Fruit fly (Drosophila melanogaster) whole organism, embryonic: ENCODE measurements around the gene Tom40.

Experiments used
- CG1024 ChIP-seq: fragments of 200-800 bp; sonication (Bioruptor generic); IDR thresholded peaks from 2 replicates; pipeline ENCODE4 v1.3.6; 2022; ENCODE audit warnings: missing biosample characterization, missing genetic modification characterization
- CG10321 ChIP-seq: fragments of 200-800 bp; sonication (Bioruptor generic); IDR thresholded peaks from 2 replicates; pipeline ENCODE4 v1.3.6; 2022; ENCODE audit warnings: missing biosample characterization, missing genetic modification characterization
- CG11085 ChIP-seq: fragments of 200-800 bp; sonication (Bioruptor generic); IDR thresholded peaks from 2 replicates; pipeline ENCODE4 v1.3.6; 2022; ENCODE audit warnings: missing biosample characterization, missing genetic modification characterization
- CG11398 ChIP-seq: fragments of 200-800 bp; sonication (Bioruptor generic); optimal IDR thresholded peaks from 2 replicates; lab custom pipeline; 2016; ENCODE audit warnings: missing biosample characterization, missing genetic modification characterization
- CG11456 ChIP-seq: fragments of 200-800 bp; sonication (Bioruptor generic); IDR thresholded peaks from 3 replicates; pipeline ENCODE4 v1.3.6; 2022; ENCODE audit warnings: missing biosample characterization, missing genetic modification characterization
- CG13296 ChIP-seq: fragments of 200-800 bp; sonication (Bioruptor generic); optimal IDR thresholded peaks from 3 replicates; lab custom pipeline; 2018; ENCODE audit warnings: missing biosample characterization, mild to moderate bottlenecking, missing genetic modification characterization
- CG14441 ChIP-seq: fragments of 200-800 bp; sonication (Bioruptor generic); IDR thresholded peaks from 2 replicates; pipeline ENCODE4 v1.3.6; 2022; ENCODE audit warnings: missing biosample characterization, missing genetic modification characterization
- CG14860 ChIP-seq: fragments of 200-800 bp; sonication (Bioruptor generic); IDR thresholded peaks from 3 replicates; pipeline ENCODE4 v1.3.6; 2022; ENCODE audit warnings: missing biosample characterization, missing genetic modification characterization; ENCODE audit not compliant: partially characterized antibody
- CG15514 ChIP-seq: fragments of 200-800 bp; sonication (Bioruptor generic); optimal IDR thresholded peaks from 3 replicates; lab custom pipeline; 2017; ENCODE audit warnings: missing biosample characterization, missing genetic modification characterization, mild to moderate bottlenecking, moderate library complexity, missing genetic modification reagents
- CG15601 ChIP-seq: fragments of 200-800 bp; sonication (Bioruptor generic); optimal IDR thresholded peaks from 3 replicates; lab custom pipeline; 2019; ENCODE audit warnings: missing biosample characterization, mild to moderate bottlenecking, missing genetic modification characterization, moderate library complexity
- CG17912 ChIP-seq: fragments of 200-800 bp; sonication (Bioruptor generic); optimal IDR thresholded peaks from 2 replicates; lab custom pipeline; 2018; ENCODE audit warnings: missing biosample characterization, mild to moderate bottlenecking, missing genetic modification characterization
- CG18764 ChIP-seq: fragments of 200-800 bp; sonication (Bioruptor generic); optimal IDR thresholded peaks from 3 replicates; lab custom pipeline; 2016; ENCODE audit warnings: missing biosample characterization, missing genetic modification characterization
- CG3065 ChIP-seq: fragments of 200-800 bp; sonication (Bioruptor generic); optimal IDR thresholded peaks from 2 replicates; lab custom pipeline; 2016; ENCODE audit warnings: missing biosample characterization, missing genetic modification characterization
- CG34422 ChIP-seq: fragments of 200-800 bp; sonication (Bioruptor generic); IDR thresholded peaks from 3 replicates; pipeline ENCODE4 v1.3.6; 2022; ENCODE audit warnings: missing biosample characterization, missing genetic modification characterization
- CG42726 ChIP-seq: fragments of 200-800 bp; sonication (Bioruptor generic); IDR thresholded peaks from 2 replicates; pipeline ENCODE4 v1.3.6; 2022; ENCODE audit warnings: missing biosample characterization, missing genetic modification characterization; ENCODE audit not compliant: partially characterized antibody
- CG5245 ChIP-seq: fragments of 200-800 bp; sonication (Bioruptor generic); optimal IDR thresholded peaks from 3 replicates; lab custom pipeline; 2016; ENCODE audit warnings: missing biosample characterization, missing genetic modification characterization
- CG6791 ChIP-seq: fragments of 200-800 bp; sonication (Bioruptor generic); IDR thresholded peaks from 3 replicates; pipeline ENCODE4 v1.3.6; 2022; ENCODE audit warnings: missing biosample characterization, missing genetic modification characterization; ENCODE audit not compliant: partially characterized antibody
- CG7271 ChIP-seq: fragments of 200-800 bp; sonication (Bioruptor generic); optimal IDR thresholded peaks from 2 replicates; lab custom pipeline; 2018; ENCODE audit warnings: missing biosample characterization, mild to moderate bottlenecking, missing genetic modification characterization, moderate library complexity
- CG7928 ChIP-seq: fragments of 200-800 bp; sonication (Bioruptor generic); optimal IDR thresholded peaks from 2 replicates; lab custom pipeline; 2017; ENCODE audit warnings: missing biosample characterization, mild to moderate bottlenecking, missing genetic modification characterization
- CG7987 ChIP-seq: fragments of 200-800 bp; sonication (Bioruptor generic); optimal IDR thresholded peaks from 2 replicates; lab custom pipeline; 2018; ENCODE audit warnings: missing biosample characterization, mild to moderate bottlenecking, missing genetic modification characterization, moderate library complexity
- CG8290 ChIP-seq, 3 experiments: fragments of 200-800 bp; sonication (Bioruptor generic); optimal IDR thresholded peaks; 2 replicates each; lab custom pipeline; 2016 to 2019; ENCODE audit warnings: missing biosample characterization in 3 of 3, missing genetic modification characterization in 3 of 3, mild to moderate bottlenecking in 2 of 3, moderate library complexity in 1 of 3
- CG8924 ChIP-seq: fragments of 200-800 bp; optimal IDR thresholded peaks from 3 replicates; lab custom pipeline; 2019; ENCODE audit warnings: missing biosample characterization, mild to moderate bottlenecking, missing genetic modification characterization, moderate library complexity
- Chrac-16 ChIP-seq: fragments of 200-800 bp; sonication (Bioruptor generic); optimal IDR thresholded peaks from 3 replicates; lab custom pipeline; 2016; ENCODE audit warnings: missing biosample characterization, missing genetic modification characterization
- Fer3 ChIP-seq: fragments of 200-800 bp; sonication (Bioruptor generic); optimal IDR thresholded peaks from 2 replicates; lab custom pipeline; 2018; ENCODE audit warnings: missing biosample characterization, mild to moderate bottlenecking, missing genetic modification characterization, moderate library complexity
- Hsf ChIP-seq: fragments of 200-800 bp; sonication (Bioruptor generic); optimal IDR thresholded peaks from 3 replicates; lab custom pipeline; 2016; ENCODE audit warnings: missing biosample characterization, missing genetic modification characterization
- MESR4 ChIP-seq: fragments of 200-800 bp; sonication (Bioruptor generic); optimal IDR thresholded peaks from 2 replicates; lab custom pipeline; 2018; ENCODE audit warnings: missing biosample characterization, mild to moderate bottlenecking, missing genetic modification characterization, moderate library complexity
- Mrtf ChIP-seq: fragments of 200-800 bp; sonication (Bioruptor generic); IDR thresholded peaks from 3 replicates; pipeline ENCODE4 v1.3.6; 2022; ENCODE audit warnings: missing biosample characterization, missing genetic modification characterization
- Nf-YB ChIP-seq: fragments of 200-800 bp; sonication (Bioruptor generic); optimal IDR thresholded peaks from 3 replicates; lab custom pipeline; 2019; ENCODE audit warnings: missing biosample characterization, mild to moderate bottlenecking, missing genetic modification characterization, moderate library complexity
- Nf-YC ChIP-seq: fragments of 200-800 bp; optimal IDR thresholded peaks from 3 replicates; lab custom pipeline; 2019; ENCODE audit warnings: missing biosample characterization, mild to moderate bottlenecking, missing genetic modification characterization, moderate library complexity
- Oli ChIP-seq: fragments of 200-800 bp; sonication (Bioruptor generic); optimal IDR thresholded peaks from 2 replicates; lab custom pipeline; 2018; ENCODE audit warnings: missing biosample characterization, mild to moderate bottlenecking, missing genetic modification characterization, moderate library complexity
- Sox100B ChIP-seq: fragments of 200-800 bp; sonication (Bioruptor generic); optimal IDR thresholded peaks from 3 replicates; lab custom pipeline; 2018; ENCODE audit warnings: missing biosample characterization, mild to moderate bottlenecking, missing genetic modification characterization
- Sox102F ChIP-seq: fragments of 200-800 bp; sonication (Bioruptor generic); optimal IDR thresholded peaks from 2 replicates; lab custom pipeline; 2018; ENCODE audit warnings: missing biosample characterization, mild to moderate bottlenecking, missing genetic modification characterization, moderate library complexity
- Taf1 ChIP-seq: fragments of 200-800 bp; sonication (Bioruptor generic); IDR thresholded peaks from 2 replicates; pipeline ENCODE4 v1.3.6; 2022; ENCODE audit warnings: missing biosample characterization, missing genetic modification characterization
- Xbp1 ChIP-seq: fragments of 200-800 bp; sonication (Bioruptor generic); optimal IDR thresholded peaks from 3 replicates; lab custom pipeline; 2016; ENCODE audit warnings: missing biosample characterization, mild to moderate bottlenecking, missing genetic modification characterization
- amos ChIP-seq: fragments of 200-800 bp; sonication (Bioruptor generic); IDR thresholded peaks from 2 replicates; pipeline ENCODE4 v1.3.6; 2022; ENCODE audit warnings: missing biosample characterization, missing genetic modification characterization; ENCODE audit not compliant: partially characterized antibody
- bigmax ChIP-seq: fragments of 200-800 bp; sonication (Bioruptor generic); optimal IDR thresholded peaks from 2 replicates; lab custom pipeline; 2018; ENCODE audit warnings: missing biosample characterization, mild to moderate bottlenecking, missing genetic modification characterization
- cas ChIP-seq: fragments of 200-800 bp; sonication (Bioruptor generic); IDR thresholded peaks from 2 replicates; pipeline ENCODE4 v1.3.6; 2022; ENCODE audit warnings: missing biosample characterization, missing genetic modification characterization
- dysf ChIP-seq: fragments of 200-800 bp; sonication (Bioruptor generic); IDR thresholded peaks from 3 replicates; pipeline ENCODE4 v1.3.6; 2022; ENCODE audit warnings: missing biosample characterization, missing genetic modification characterization
- ftz-f1 ChIP-seq: fragments of 200-800 bp; sonication (Bioruptor generic); optimal IDR thresholded peaks from 2 replicates; lab custom pipeline; 2016; ENCODE audit warnings: missing biosample characterization, missing genetic modification characterization
- ham ChIP-seq: fragments of 200-800 bp; sonication (Bioruptor generic); IDR thresholded peaks from 2 replicates; pipeline ENCODE4 v1.3.6; 2022; ENCODE audit warnings: missing biosample characterization, missing genetic modification characterization
- hkb ChIP-seq, 2 experiments: fragments of 200-800 bp in 1 of 2; fragments of >200 bp in 1 of 2; sonication (Bioruptor generic) in 1 of 2; IDR thresholded peaks in 1 of 2; optimal IDR thresholded peaks in 1 of 2; 2 replicates each; pipeline versions ENCODE4 v1.3.6 to Lab custom; 2017 to 2022; ENCODE audit warnings: missing biosample characterization in 1 of 2, missing genetic modification characterization in 1 of 2
- knrl ChIP-seq: fragments of 200-800 bp; sonication (Bioruptor generic); IDR thresholded peaks from 3 replicates; pipeline ENCODE4 v1.3.6; 2022; ENCODE audit warnings: missing biosample characterization, missing genetic modification characterization; ENCODE audit not compliant: partially characterized antibody
- nom ChIP-seq: fragments of 200-800 bp; sonication (Bioruptor generic); optimal IDR thresholded peaks from 2 replicates; lab custom pipeline; 2017; ENCODE audit warnings: missing biosample characterization, missing genetic modification characterization, mild to moderate bottlenecking, moderate library complexity, missing genetic modification reagents
- psq ChIP-seq: fragments of 200-800 bp; sonication (Bioruptor generic); optimal IDR thresholded peaks from 2 replicates; lab custom pipeline; 2017; ENCODE audit warnings: missing biosample characterization, missing genetic modification characterization
- rib ChIP-seq: fragments of 200-800 bp; sonication (Bioruptor generic); IDR thresholded peaks from 2 replicates; pipeline ENCODE4 v1.3.6; 2022; ENCODE audit warnings: missing biosample characterization, missing genetic modification characterization
- ro ChIP-seq: fragments of 200-800 bp; sonication (Bioruptor generic); IDR thresholded peaks from 2 replicates; pipeline ENCODE4 v1.3.6; 2022; ENCODE audit warnings: missing biosample characterization, missing genetic modification characterization
- row ChIP-seq: fragments of 200-800 bp; sonication (Bioruptor generic); IDR thresholded peaks from 3 replicates; pipeline ENCODE4 v1.3.6; 2022; ENCODE audit warnings: missing biosample characterization, missing genetic modification characterization
- sens ChIP-seq: fragments of 200-800 bp; sonication (Bioruptor generic); peaks from one replicate; lab custom pipeline; 2016; ENCODE audit warnings: missing biosample characterization, missing genetic modification characterization
- yki ChIP-seq: fragments of >200 bp; optimal IDR thresholded peaks from 3 replicates; lab custom pipeline; 2018

Tom40 gene

DNA sequence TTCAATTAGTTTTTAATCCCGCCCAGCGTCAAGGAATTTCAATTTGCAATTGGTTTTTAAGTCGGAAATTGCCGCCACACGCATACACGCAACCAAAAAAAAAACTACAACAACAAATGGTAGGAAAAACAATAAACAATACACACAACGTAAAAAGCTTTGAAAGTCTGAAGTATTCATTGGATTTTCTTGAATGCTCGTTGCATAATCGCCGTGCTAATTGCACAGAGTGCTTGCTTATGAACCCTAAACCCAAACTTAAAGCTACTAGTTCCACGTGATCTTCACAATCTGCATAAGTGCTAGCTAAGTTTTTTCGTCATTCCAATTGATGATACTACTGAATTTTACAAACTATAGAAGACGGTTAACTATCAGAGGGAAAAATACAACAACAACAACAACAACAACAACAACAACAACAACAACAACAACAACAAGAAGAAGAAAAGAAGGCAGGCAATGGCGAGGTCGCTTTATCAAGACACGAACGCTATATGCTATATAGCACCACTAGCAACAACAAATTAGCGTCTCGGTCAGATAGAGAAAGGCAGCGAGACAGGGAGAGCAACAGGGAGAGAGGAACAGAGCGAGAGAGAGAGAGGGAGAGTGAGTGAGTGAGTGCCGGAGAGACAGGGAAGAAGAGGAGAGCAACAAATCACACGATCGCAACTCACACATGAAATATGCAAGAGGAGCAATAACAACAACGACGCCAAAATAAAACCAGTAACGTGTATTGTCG, 34.4 kb upstream of the Tom40 start (continued):
- TF ChIP-seq knrl (no peak), CG15601 (no peak), CG11456 (0 out of 3 replicates have a peak, but pooled peaks have one; percentile 19), ftz-f1 (GFP tag; lab: Kevin White, UChicago) (no peak), Oli (tag; lab: Kevin White, UChicago) (no peak), CG8290 (GFP tag; optimal IDR thresholded peaks at IDR 0.05; lab: Kevin White, UChicago) (no peak), CG8290 (tag; optimal IDR thresholded peaks at IDR 0.05; lab: Kevin White, UChicago) (peak in 1 of 2 experiments; percentile 24), CG8924 (tag; lab: Kevin White, UChicago) (no peak), Sox100B (no peak), CG7928 (no peak), CG14860 (GFP tag; lab: Robert Waterston, UW) (no peak), sens (GFP tag; lab: Kevin White, UChicago) (no peak), amos (GFP tag; lab: Robert Waterston, UW) (no peak), hkb (optimal IDR thresholded peaks at IDR 0.05; lab: Kevin White, UChicago) (no peak), hkb (GFP tag; IDR thresholded peaks at IDR 0.05; lab: Robert Waterston, UW) (no peak), MESR4 (no peak), CG42726 (GFP tag; lab: Robert Waterston, UW) (no peak), Nf-YC (tag; lab: Kevin White, UChicago) (peak; percentile 40), CG34422 (GFP tag; lab: Robert Waterston, UW) (no peak), Fer3 (tag; lab: Kevin White, UChicago) (no peak), CG17912 (no peak), CG14441 (no peak), Xbp1 (GFP tag; lab: Kevin White, UChicago) (no peak), CG18764 (GFP tag; lab: Kevin White, UChicago) (no peak), CG3065 (GFP tag; lab: Kevin White, UChicago) (no peak), Mrtf (GFP tag; lab: Robert Waterston, UW) (no peak), ham (GFP tag; lab: Robert Waterston, UW) (no peak), CG5245 (GFP tag; lab: Kevin White, UChicago) (no peak), yki (lab: Kevin White, UChicago) (peak; percentile 63), nom (GFP tag; lab: Kevin White, UChicago) (peak; percentile 43), CG11398 (no peak), CG10321 (GFP tag; lab: Robert Waterston, UW) (0 out of 2 replicates have a peak, but pooled peaks have one; percentile 20), bigmax (GFP tag; lab: Kevin White, UChicago) (no peak), dysf (GFP tag; lab: Robert Waterston, UW) (no peak), Taf1 (GFP tag; lab: Robert Waterston, UW) (no peak), cas (GFP tag; lab: Robert Waterston, UW) (no peak), psq (GFP tag; lab: Kevin White, UChicago) (no peak), CG1024 (GFP tag; lab: Robert Waterston, UW) (no peak), CG6791 (GFP tag; lab: Robert Waterston, UW) (no peak), Nf-YB (GFP tag; lab: Kevin White, UChicago) (peak; percentile 26), CG13296 (GFP tag; lab: Kevin White, UChicago) (no peak), CG11085 (GFP tag; lab: Robert Waterston, UW) (no peak), Chrac-16 (GFP tag; lab: Kevin White, UChicago) (no peak), Sox102F (no peak), CG15514 (GFP tag; lab: Kevin White, UChicago) (no peak), rib (peak; percentile 64; the same call in 1 of the 2 replicates), CG7987 (GFP tag; lab: Kevin White, UChicago) (peak; percentile 29), CG7271 (tag; lab: Kevin White, UChicago) (no peak), Hsf (GFP tag; lab: Kevin White, UChicago) (no peak), row (no peak; the same call in 2 of the 3 replicates), ro (GFP tag; lab: Robert Waterston, UW) (no peak)
